Fruit fly (Drosophila melanogaster) whole organism, wandering third instar larva: ENCODE results near the gene CG6126.

Experiments used
- Abd-B ChIP-seq: fragments of >200 bp; optimal IDR thresholded peaks from 2 replicates; lab custom pipeline; 2017; ENCODE audit warnings: missing biosample characterization, missing genetic modification characterization
- CG32264 ChIP-seq: fragments of 200-800 bp; sonication (Bioruptor generic); optimal IDR thresholded peaks from 2 replicates; lab custom pipeline; 2016; ENCODE audit warnings: missing biosample characterization, missing genetic modification characterization
- CG9705 ChIP-seq: fragments of 200-800 bp; sonication (Bioruptor generic); optimal IDR thresholded peaks from 2 replicates; lab custom pipeline; 2018; ENCODE audit warnings: missing biosample characterization, mild to moderate bottlenecking, missing genetic modification characterization
- CrebA ChIP-seq: fragments of 200-800 bp; sonication (Bioruptor generic); optimal IDR thresholded peaks from 2 replicates; lab custom pipeline; 2016; ENCODE audit warnings: missing biosample characterization, mild to moderate bottlenecking, missing genetic modification characterization, borderline replicate concordance
- Dfd ChIP-seq: fragments of >200 bp; optimal IDR thresholded peaks from 2 replicates; lab custom pipeline; 2017; ENCODE audit warnings: missing biosample characterization, missing genetic modification characterization
- Dif ChIP-seq: fragments of 200-275, 200-300 bp; sonication (Bioruptor generic); optimal IDR thresholded peaks from 2 replicates; lab custom pipeline; 2018; ENCODE audit warnings: missing biosample characterization, missing genetic modification characterization; ENCODE audit not compliant: partially characterized antibody
- GATAd ChIP-seq: sonication (Bioruptor generic); optimal IDR thresholded peaks from 2 replicates; lab custom pipeline; 2016; ENCODE audit warnings: missing biosample characterization, missing genetic modification characterization
- HLH106 ChIP-seq: fragments of 200-800 bp; optimal IDR thresholded peaks from 3 replicates; lab custom pipeline; 2019; ENCODE audit warnings: missing biosample characterization, mild to moderate bottlenecking, missing genetic modification characterization, moderate library complexity
- Hnf4 ChIP-seq: fragments of 200-800 bp; sonication (Bioruptor generic); optimal IDR thresholded peaks from 2 replicates; lab custom pipeline; 2016; ENCODE audit warnings: missing biosample characterization, mild to moderate bottlenecking, missing genetic modification characterization
- Hr78 ChIP-seq: fragments of >200 bp; optimal IDR thresholded peaks from 2 replicates; lab custom pipeline; 2017; ENCODE audit warnings: missing biosample characterization, missing genetic modification characterization
- Hr83 ChIP-seq: fragments of 200-300 bp; sonication (Bioruptor generic); optimal IDR thresholded peaks from 2 replicates; lab custom pipeline; 2016; ENCODE audit warnings: missing biosample characterization, mild to moderate bottlenecking, missing genetic modification characterization, moderate library complexity; ENCODE audit not compliant: poor library complexity, severe bottlenecking
- Jra ChIP-seq: sonication (Bioruptor generic); optimal IDR thresholded peaks from 2 replicates; lab custom pipeline; 2016; ENCODE audit warnings: missing biosample characterization, missing genetic modification characterization
- Mio ChIP-seq: sonication (Bioruptor generic); optimal IDR thresholded peaks from 2 replicates; lab custom pipeline; 2016; ENCODE audit warnings: missing biosample characterization, missing genetic modification characterization
- Myc ChIP-seq: fragments of >200 bp; optimal IDR thresholded peaks from 2 replicates; lab custom pipeline; 2017
- N ChIP-seq: fragments of >200 bp; optimal IDR thresholded peaks from 2 replicates; lab custom pipeline; 2018; ENCODE audit warnings: missing biosample characterization, missing external identifiers, missing genetic modification characterization
- OdsH ChIP-seq: fragments of 200-800 bp; sonication (Bioruptor generic); optimal IDR thresholded peaks from 2 replicates; lab custom pipeline; 2016; ENCODE audit warnings: missing biosample characterization, mild to moderate bottlenecking, missing genetic modification characterization
- Rel ChIP-seq, 2 experiments: fragments of 200-800 bp; sonication (Bioruptor generic) in 1 of 2; optimal IDR thresholded peaks; 2 replicates in 1 of 2; 3 replicates in 1 of 2; lab custom pipeline; 2016 to 2019; ENCODE audit warnings: mild to moderate bottlenecking in 2 of 2, missing biosample characterization in 2 of 2, missing genetic modification characterization in 2 of 2, moderate library complexity in 1 of 2
- Sp1 ChIP-seq: fragments of 200-800 bp; sonication (Bioruptor generic); optimal IDR thresholded peaks from 3 replicates; lab custom pipeline; 2019; ENCODE audit warnings: missing biosample characterization, mild to moderate bottlenecking, missing genetic modification characterization, moderate library complexity
- Vsx2 ChIP-seq: fragments of 200-300, 225-300 bp; sonication (Bioruptor generic); optimal IDR thresholded peaks from 2 replicates; lab custom pipeline; 2018; ENCODE audit warnings: missing biosample characterization, missing genetic modification characterization; ENCODE audit not compliant: partially characterized antibody
- br ChIP-seq: fragments of 200-800 bp; sonication (Bioruptor generic); optimal IDR thresholded peaks from 2 replicates; lab custom pipeline; 2016; ENCODE audit warnings: missing biosample characterization, missing genetic modification characterization
- brk ChIP-seq: fragments of 200-800 bp; sonication (Bioruptor generic); optimal IDR thresholded peaks from 2 replicates; lab custom pipeline; 2016; ENCODE audit warnings: missing biosample characterization, mild to moderate bottlenecking, missing genetic modification characterization
- dl ChIP-seq, 2 experiments: fragments of 175-275, 200-275 bp in 1 of 2; fragments of 200-275 bp in 1 of 2; sonication (Bioruptor generic); optimal IDR thresholded peaks; lab custom pipeline; 2018; ENCODE audit warnings: mild to moderate bottlenecking in 2 of 2, missing biosample characterization in 2 of 2, missing genetic modification characterization in 2 of 2, moderate library complexity in 2 of 2; ENCODE audit not compliant: partially characterized antibody in 2 of 2, insufficient read depth in 1 of 2
- dmrt93B ChIP-seq: fragments of 200-800 bp; sonication (Bioruptor generic); optimal IDR thresholded peaks from 2 replicates; lab custom pipeline; 2018; ENCODE audit warnings: missing biosample characterization, mild to moderate bottlenecking, missing genetic modification characterization
- dsf ChIP-seq: sonication (Bioruptor generic); optimal IDR thresholded peaks from 2 replicates; lab custom pipeline; 2016; ENCODE audit warnings: missing biosample characterization, missing genetic modification characterization, borderline replicate concordance
- ey ChIP-seq: fragments of 200-800 bp; sonication (Bioruptor generic); optimal IDR thresholded peaks from 2 replicates; lab custom pipeline; 2016; ENCODE audit warnings: missing biosample characterization, missing genetic modification characterization
- foxo ChIP-seq, 2 experiments: fragments of 200-800 bp; sonication (Bioruptor generic); optimal IDR thresholded peaks; 2 replicates in 1 of 2; 3 replicates in 1 of 2; lab custom pipeline; 2016 to 2017; ENCODE audit warnings: missing biosample characterization in 2 of 2, missing genetic modification characterization in 2 of 2
- fru ChIP-seq: fragments of 200-800 bp; sonication (Bioruptor generic); optimal IDR thresholded peaks from 3 replicates; lab custom pipeline; 2016; ENCODE audit warnings: missing biosample characterization, mild to moderate bottlenecking, missing genetic modification characterization
- h ChIP-seq: fragments of 200-800 bp; sonication (Bioruptor generic); optimal IDR thresholded peaks from 3 replicates; lab custom pipeline; 2016; ENCODE audit warnings: missing biosample characterization, mild to moderate bottlenecking, missing genetic modification characterization
- jim ChIP-seq: fragments of 175-275, 200-325 bp; sonication (Bioruptor generic); optimal IDR thresholded peaks from 2 replicates; lab custom pipeline; 2016; ENCODE audit warnings: missing biosample characterization, mild to moderate bottlenecking, missing genetic modification characterization
- lola ChIP-seq: fragments of >200 bp; optimal IDR thresholded peaks from 2 replicates; lab custom pipeline; 2017; ENCODE audit warnings: missing biosample characterization, missing genetic modification characterization
- pan ChIP-seq: fragments of >200 bp; optimal IDR thresholded peaks from 2 replicates; lab custom pipeline; 2017
- psq ChIP-seq: fragments of 200-800 bp; sonication (Bioruptor generic); optimal IDR thresholded peaks from 3 replicates; lab custom pipeline; 2017; ENCODE audit warnings: missing biosample characterization, mild to moderate bottlenecking, missing genetic modification characterization, moderate library complexity
- rgr ChIP-seq: fragments of 200-800 bp; sonication (Bioruptor generic); optimal IDR thresholded peaks from 3 replicates; lab custom pipeline; 2016; ENCODE audit warnings: missing biosample characterization, mild to moderate bottlenecking, missing genetic modification characterization
- sage ChIP-seq: fragments of 200-800 bp; sonication (Bioruptor generic); optimal IDR thresholded peaks from 2 replicates; lab custom pipeline; 2016; ENCODE audit warnings: missing biosample characterization, mild to moderate bottlenecking, missing genetic modification characterization
- sv ChIP-seq: fragments of 200-800 bp; sonication (Bioruptor generic); optimal IDR thresholded peaks from 3 replicates; lab custom pipeline; 2016; ENCODE audit warnings: missing biosample characterization, missing genetic modification characterization
- tai ChIP-seq: sonication (Bioruptor generic); optimal IDR thresholded peaks from 2 replicates; lab custom pipeline; 2016; ENCODE audit warnings: missing biosample characterization, missing genetic modification characterization
- usp ChIP-seq: fragments of >200 bp; optimal IDR thresholded peaks from 2 replicates; lab custom pipeline; 2017; ENCODE audit warnings: missing biosample characterization, missing genetic modification characterization
- woc ChIP-seq: sonication (Bioruptor generic); optimal IDR thresholded peaks from 2 replicates; lab custom pipeline; 2016; ENCODE audit warnings: missing biosample characterization, mild to moderate bottlenecking, missing genetic modification characterization

CG6126 gene

dm6 chr3R:16206162-16206561, 3.3 kb upstream of the CG6126 start:
- TF ChIP-seq Jra (GFP tag; lab: Kevin White, UChicago) = no peak
- no peak for TF ChIP-seq pan (lab: Kevin White, UChicago)
- peak; percentile 18 for TF ChIP-seq Sp1
- no peak for TF ChIP-seq Mio (GFP tag; lab: Kevin White, UChicago)
- TF ChIP-seq HLH106 (tag; lab: Kevin White, UChicago) = peak; percentile 6
- no peak for TF ChIP-seq foxo (GFP tag; optimal IDR thresholded peaks at IDR 0.05; lab: Kevin White, UChicago)
- no peak for TF ChIP-seq jim (GFP tag; lab: Kevin White, UChicago)
- TF ChIP-seq Hr78 = no peak
- no peak for TF ChIP-seq sv (GFP tag; lab: Kevin White, UChicago)
- no peak for TF ChIP-seq psq (GFP tag; lab: Kevin White, UChicago)
- TF ChIP-seq, all 38 proteins: peak for 2

dm6 chr3R:16205155-16205778, 2.4 kb upstream of the CG6126 start, which contains the start of gene mtSSB:
TSS of gene mtSSB (minus strand) at chr3R:16205250.
- TF ChIP-seq Hr83 (GFP tag; lab: Kevin White, UChicago) (peak; percentile 98), sage (GFP tag; lab: Kevin White, UChicago) (peak; percentile 52), OdsH (peak; percentile 90), brk (GFP tag; lab: Kevin White, UChicago) (peak; percentile 84), Mio (GFP tag; lab: Kevin White, UChicago) (no peak), Rel (GFP tag; optimal IDR thresholded peaks at IDR 0.05; lab: Kevin White, UChicago) (no peak), Rel (tag; optimal IDR thresholded peaks at IDR 0.05; lab: Kevin White, UChicago) (peak; percentile 42), sv (GFP tag; lab: Kevin White, UChicago) (peak; percentile 69), N (GFP tag; lab: Kevin White, UChicago) (no peak), GATAd (GFP tag; lab: Kevin White, UChicago) (no peak), CrebA (GFP tag; lab: Kevin White, UChicago) (no peak), Dif (GFP tag; lab: Kevin White, UChicago) (no peak), psq (GFP tag; lab: Kevin White, UChicago) (peak; percentile 79), Abd-B (GFP tag; lab: Kevin White, UChicago) (no peak), CG32264 (GFP tag; lab: Kevin White, UChicago) (no peak), dsf (GFP tag; lab: Kevin White, UChicago) (peak; percentile 67), h (GFP tag; lab: Kevin White, UChicago) (peak; percentile 91), Myc (lab: Kevin White, UChicago) (peak; percentile 95), pan (lab: Kevin White, UChicago) (no peak), jim (GFP tag; lab: Kevin White, UChicago) (peak; percentile 38), dmrt93B (peak; percentile 52), rgr (peak; percentile 93), HLH106 (tag; lab: Kevin White, UChicago) (peak; percentile 78), Sp1 (no peak), foxo (GFP tag; optimal IDR thresholded peaks at IDR 0.05; lab: Kevin White, UChicago) (peak in 1 of 2 experiments; percentile 93), usp (GFP tag; lab: Kevin White, UChicago) (no peak), fru (peak; percentile 83), br (peak; percentile 88), lola (no peak), dl (GFP tag; optimal IDR thresholded peaks at IDR 0.05; lab: Kevin White, UChicago; ENCODE audit: insufficient read depth in 1 of 2, partially characterized antibody in 2 of 2) (peak in 1 of 2 experiments; percentile 2), Hr78 (no peak), woc (GFP tag; lab: Kevin White, UChicago) (no peak), CG9705 (GFP tag; lab: Kevin White, UChicago) (peak; percentile 65), Hnf4 (peak; percentile 91), Jra (GFP tag; lab: Kevin White, UChicago) (peak; percentile 83), ey (GFP tag; lab: Kevin White, UChicago) (peak; percentile 83), Dfd (GFP tag; lab: Kevin White, UChicago) (no peak), Vsx2 (peak; percentile 36), tai (GFP tag; lab: Kevin White, UChicago) (peak; percentile 92)
